Fruit fly (Drosophila melanogaster): Measurements from ENCODE around the gene neur.

The neur gene

DNA sequence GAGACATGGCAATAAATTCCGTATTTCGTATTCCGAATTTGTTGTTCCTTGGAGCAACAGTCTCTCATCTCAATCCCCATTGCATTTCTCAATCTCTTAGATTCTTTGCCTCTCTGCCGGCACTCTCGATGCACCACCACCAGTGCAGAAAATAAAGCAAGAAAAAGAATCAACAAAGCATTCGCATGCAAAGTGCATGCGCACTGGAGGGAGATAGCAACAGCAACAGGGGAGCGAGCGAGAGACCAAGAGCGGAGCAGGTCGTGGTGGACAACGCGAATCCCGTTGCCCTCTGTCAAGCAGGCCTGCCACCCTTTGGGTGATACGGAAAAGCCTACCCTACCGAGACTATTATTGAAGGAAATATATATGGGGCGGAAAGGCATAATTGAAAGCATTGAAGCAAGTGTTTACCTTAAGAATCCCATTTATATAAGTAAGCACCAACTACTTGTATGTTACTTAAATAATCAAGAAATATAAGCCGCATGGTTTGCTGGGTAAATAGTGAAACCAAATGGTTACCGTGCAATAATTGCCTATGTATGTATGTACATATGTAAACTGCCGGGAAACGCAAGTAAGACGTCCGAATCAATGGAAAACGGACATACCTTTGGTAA is 17.2 kb upstream of the neur start:
- TF ChIP-seq fru (GFP tag; optimal IDR thresholded peaks at IDR 0.05) = no peak
- TF ChIP-seq tai (GFP tag; optimal IDR thresholded peaks at IDR 0.05) = no peak
- TF ChIP-seq psq (GFP tag; optimal IDR thresholded peaks at IDR 0.05) = no peak
- TF ChIP-seq Vsx2 (GFP tag; optimal IDR thresholded peaks at IDR 0.05; ENCODE audit: partially characterized antibody) = peak; percentile 69
- TF ChIP-seq N (GFP tag; optimal IDR thresholded peaks at IDR 0.05) = no peak
- TF ChIP-seq jim (GFP tag; optimal IDR thresholded peaks at IDR 0.05) = peak; percentile 60
- TF ChIP-seq Dif (GFP tag; optimal IDR thresholded peaks at IDR 0.05; ENCODE audit: partially characterized antibody) = peak; percentile 81
- TF ChIP-seq dsf (GFP tag; optimal IDR thresholded peaks at IDR 0.05; ENCODE audit: borderline replicate concordance) = no peak
- no peak for TF ChIP-seq sage (GFP tag; optimal IDR thresholded peaks at IDR 0.05)
- TF ChIP-seq Abd-B (GFP tag; optimal IDR thresholded peaks at IDR 0.05) = no peak
- no peak for TF ChIP-seq br (GFP tag; optimal IDR thresholded peaks at IDR 0.05)
- peak; percentile 29 for TF ChIP-seq h (GFP tag; optimal IDR thresholded peaks at IDR 0.05)
- TF ChIP-seq HLH106 (tag; optimal IDR thresholded peaks at IDR 0.05) = no peak
- TF ChIP-seq woc (GFP tag; optimal IDR thresholded peaks at IDR 0.05) = no peak
- TF ChIP-seq brk (GFP tag; optimal IDR thresholded peaks at IDR 0.05) = no peak
- TF ChIP-seq lola (GFP tag; optimal IDR thresholded peaks at IDR 0.05) = no peak
- TF ChIP-seq Rel (GFP tag; optimal IDR thresholded peaks at IDR 0.05) = no peak
- no peak for TF ChIP-seq Rel (tag; optimal IDR thresholded peaks at IDR 0.05)
- no peak for TF ChIP-seq Dfd (GFP tag; optimal IDR thresholded peaks at IDR 0.05)
- no peak for TF ChIP-seq foxo (GFP tag; optimal IDR thresholded peaks at IDR 0.05)
- TF ChIP-seq dmrt93B (GFP tag; optimal IDR thresholded peaks at IDR 0.05) = no peak
- TF ChIP-seq pan (optimal IDR thresholded peaks at IDR 0.05) = no peak
- no peak for TF ChIP-seq Jra (GFP tag; optimal IDR thresholded peaks at IDR 0.05)
- no peak for TF ChIP-seq Myc (optimal IDR thresholded peaks at IDR 0.05)
- no peak for TF ChIP-seq Hr78 (GFP tag; optimal IDR thresholded peaks at IDR 0.05)
- TF ChIP-seq CrebA (GFP tag; optimal IDR thresholded peaks at IDR 0.05; ENCODE audit: borderline replicate concordance) = no peak
- no peak for TF ChIP-seq GATAd (GFP tag; optimal IDR thresholded peaks at IDR 0.05)
- TF ChIP-seq dl (GFP tag; optimal IDR thresholded peaks at IDR 0.05; ENCODE audit: insufficient read depth in 1 of 2, partially characterized antibody in 2 of 2) = peak; percentile 52 to 53
- no peak for TF ChIP-seq ey (GFP tag; optimal IDR thresholded peaks at IDR 0.05)
- TF ChIP-seq usp (GFP tag; optimal IDR thresholded peaks at IDR 0.05) = no peak
- TF ChIP-seq OdsH (GFP tag; optimal IDR thresholded peaks at IDR 0.05) = no peak
- no peak for TF ChIP-seq CG32264 (GFP tag; optimal IDR thresholded peaks at IDR 0.05)
- TF ChIP-seq Hnf4 (GFP tag; optimal IDR thresholded peaks at IDR 0.05) = no peak
- TF ChIP-seq rgr (GFP tag; optimal IDR thresholded peaks at IDR 0.05) = no peak
- TF ChIP-seq CG9705 (GFP tag; optimal IDR thresholded peaks at IDR 0.05) = no peak
- no peak for TF ChIP-seq sv (GFP tag; optimal IDR thresholded peaks at IDR 0.05)
- TF ChIP-seq Mio (GFP tag; optimal IDR thresholded peaks at IDR 0.05) = no peak
- peak; percentile 51 for TF ChIP-seq Hr83 (GFP tag; optimal IDR thresholded peaks at IDR 0.05; ENCODE audit: poor library complexity, severe bottlenecking)
- TF ChIP-seq Sp1 (GFP tag; optimal IDR thresholded peaks at IDR 0.05) = no peak

DNA sequence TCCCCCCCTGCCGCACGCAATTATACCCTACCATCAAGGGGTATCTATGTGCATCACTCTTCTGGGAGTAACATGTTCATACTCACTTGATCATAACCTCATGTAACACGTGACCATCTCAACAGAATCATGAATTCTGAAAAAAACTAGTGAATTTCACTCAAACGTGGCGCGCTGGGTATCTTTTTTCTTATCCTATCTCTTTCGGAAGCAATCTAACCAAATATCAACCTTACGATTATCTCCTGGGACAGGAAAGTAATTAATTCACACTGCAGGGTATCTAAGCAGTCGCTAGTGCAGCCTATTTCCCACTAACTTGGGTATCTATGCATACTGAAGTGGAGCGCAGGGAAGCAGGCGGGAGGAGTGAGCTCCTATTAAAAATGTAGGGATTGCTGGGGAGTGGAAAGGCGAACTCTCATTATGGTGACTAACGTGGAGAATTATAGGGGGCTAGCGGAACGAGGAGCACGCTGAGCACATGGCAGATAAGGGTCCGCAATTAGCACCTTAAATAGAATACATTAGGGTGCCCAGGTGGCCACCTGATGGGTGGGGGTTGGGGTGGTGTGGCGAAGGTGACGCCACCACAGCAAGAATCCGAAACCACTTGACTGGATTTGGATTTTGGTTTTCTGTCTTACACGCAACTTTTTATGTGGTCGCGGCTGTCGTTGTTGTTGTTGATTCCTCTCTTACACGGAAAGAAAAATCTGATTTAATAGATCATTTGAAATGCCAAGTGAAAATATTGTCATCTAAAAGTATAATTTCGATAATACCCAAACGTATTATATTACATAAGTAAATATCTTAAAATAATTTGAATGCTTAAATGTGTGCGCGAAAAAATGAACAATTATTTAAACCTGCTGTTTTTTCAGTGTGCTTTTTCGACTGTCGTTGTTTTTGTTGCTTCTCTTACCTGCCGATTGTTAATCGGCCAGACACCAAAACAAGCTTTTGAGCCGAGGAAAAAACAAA is 16.1 kb upstream of the neur start:
- TF ChIP-seq pan (optimal IDR thresholded peaks at IDR 0.05) (no peak), sv (GFP tag; optimal IDR thresholded peaks at IDR 0.05) (peak; percentile 68), jim (GFP tag; optimal IDR thresholded peaks at IDR 0.05) (no peak), CG32264 (GFP tag; optimal IDR thresholded peaks at IDR 0.05) (peak; percentile 81), Abd-B (GFP tag; optimal IDR thresholded peaks at IDR 0.05) (no peak), dsf (GFP tag; optimal IDR thresholded peaks at IDR 0.05; ENCODE audit: borderline replicate concordance) (peak; percentile 79), Vsx2 (GFP tag; optimal IDR thresholded peaks at IDR 0.05; ENCODE audit: partially characterized antibody) (no peak), rgr (GFP tag; optimal IDR thresholded peaks at IDR 0.05) (peak; percentile 96), Hr78 (GFP tag; optimal IDR thresholded peaks at IDR 0.05) (no peak), Jra (GFP tag; optimal IDR thresholded peaks at IDR 0.05) (peak; percentile 71), Rel (GFP tag; optimal IDR thresholded peaks at IDR 0.05) (no peak), Rel (tag; optimal IDR thresholded peaks at IDR 0.05) (no peak), Hr83 (GFP tag; optimal IDR thresholded peaks at IDR 0.05; ENCODE audit: poor library complexity, severe bottlenecking) (peak; percentile 54), usp (GFP tag; optimal IDR thresholded peaks at IDR 0.05) (no peak), tai (GFP tag; optimal IDR thresholded peaks at IDR 0.05) (no peak), Myc (optimal IDR thresholded peaks at IDR 0.05) (no peak), woc (GFP tag; optimal IDR thresholded peaks at IDR 0.05) (peak; percentile 87), lola (GFP tag; optimal IDR thresholded peaks at IDR 0.05) (no peak), dl (GFP tag; optimal IDR thresholded peaks at IDR 0.05; ENCODE audit: insufficient read depth in 1 of 2, partially characterized antibody in 2 of 2) (no peak), psq (GFP tag; optimal IDR thresholded peaks at IDR 0.05) (peak; percentile 88), ey (GFP tag; optimal IDR thresholded peaks at IDR 0.05) (peak; percentile 90), HLH106 (tag; optimal IDR thresholded peaks at IDR 0.05) (peak; percentile 97), OdsH (GFP tag; optimal IDR thresholded peaks at IDR 0.05) (peak; percentile 96), Hnf4 (GFP tag; optimal IDR thresholded peaks at IDR 0.05) (peak; percentile 90), Dif (GFP tag; optimal IDR thresholded peaks at IDR 0.05; ENCODE audit: partially characterized antibody) (no peak), brk (GFP tag; optimal IDR thresholded peaks at IDR 0.05) (peak; percentile 95), Sp1 (GFP tag; optimal IDR thresholded peaks at IDR 0.05) (peak; percentile 98), sage (GFP tag; optimal IDR thresholded peaks at IDR 0.05) (peak; percentile 92), GATAd (GFP tag; optimal IDR thresholded peaks at IDR 0.05) (no peak), N (GFP tag; optimal IDR thresholded peaks at IDR 0.05) (no peak), Dfd (GFP tag; optimal IDR thresholded peaks at IDR 0.05) (no peak), br (GFP tag; optimal IDR thresholded peaks at IDR 0.05) (peak; percentile 90), dmrt93B (GFP tag; optimal IDR thresholded peaks at IDR 0.05) (peak; percentile 89), fru (GFP tag; optimal IDR thresholded peaks at IDR 0.05) (peak; percentile 92), Mio (GFP tag; optimal IDR thresholded peaks at IDR 0.05) (peak; percentile 44), CrebA (GFP tag; optimal IDR thresholded peaks at IDR 0.05; ENCODE audit: borderline replicate concordance) (peak; percentile 81), foxo (GFP tag; optimal IDR thresholded peaks at IDR 0.05) (peak; percentile 50 to 96), h (GFP tag; optimal IDR thresholded peaks at IDR 0.05) (peak; percentile 96)

Data from whole organism, wandering third instar larva.